Fruit fly (Drosophila melanogaster) whole organism, wandering third instar larva: ENCODE results near the gene CG13653.
A peak's percentile ranks its signal among the peaks of the same experiment; 100 is the strongest.

Experiments
- Abd-B ChIP-seq: fragments of >200 bp; optimal IDR thresholded peaks from 2 replicates; lab custom pipeline; 2017; ENCODE audit warnings: missing biosample characterization, missing genetic modification characterization
- CG32264 ChIP-seq: fragments of 200-800 bp; sonication (Bioruptor generic); optimal IDR thresholded peaks from 2 replicates; lab custom pipeline; 2016; ENCODE audit warnings: missing biosample characterization, missing genetic modification characterization
- CG9705 ChIP-seq: fragments of 200-800 bp; sonication (Bioruptor generic); optimal IDR thresholded peaks from 2 replicates; lab custom pipeline; 2018; ENCODE audit warnings: missing biosample characterization, mild to moderate bottlenecking, missing genetic modification characterization
- CrebA ChIP-seq: fragments of 200-800 bp; sonication (Bioruptor generic); optimal IDR thresholded peaks from 2 replicates; lab custom pipeline; 2016; ENCODE audit warnings: missing biosample characterization, mild to moderate bottlenecking, missing genetic modification characterization, borderline replicate concordance
- Dfd ChIP-seq: fragments of >200 bp; optimal IDR thresholded peaks from 2 replicates; lab custom pipeline; 2017; ENCODE audit warnings: missing biosample characterization, missing genetic modification characterization
- Dif ChIP-seq: fragments of 200-275, 200-300 bp; sonication (Bioruptor generic); optimal IDR thresholded peaks from 2 replicates; lab custom pipeline; 2018; ENCODE audit warnings: missing biosample characterization, missing genetic modification characterization; ENCODE audit not compliant: partially characterized antibody
- GATAd ChIP-seq: sonication (Bioruptor generic); optimal IDR thresholded peaks from 2 replicates; lab custom pipeline; 2016; ENCODE audit warnings: missing biosample characterization, missing genetic modification characterization
- HLH106 ChIP-seq: fragments of 200-800 bp; optimal IDR thresholded peaks from 3 replicates; lab custom pipeline; 2019; ENCODE audit warnings: missing biosample characterization, mild to moderate bottlenecking, missing genetic modification characterization, moderate library complexity
- Hnf4 ChIP-seq: fragments of 200-800 bp; sonication (Bioruptor generic); optimal IDR thresholded peaks from 2 replicates; lab custom pipeline; 2016; ENCODE audit warnings: missing biosample characterization, mild to moderate bottlenecking, missing genetic modification characterization
- Hr78 ChIP-seq: fragments of >200 bp; optimal IDR thresholded peaks from 2 replicates; lab custom pipeline; 2017; ENCODE audit warnings: missing biosample characterization, missing genetic modification characterization
- Hr83 ChIP-seq: fragments of 200-300 bp; sonication (Bioruptor generic); optimal IDR thresholded peaks from 2 replicates; lab custom pipeline; 2016; ENCODE audit warnings: missing biosample characterization, mild to moderate bottlenecking, missing genetic modification characterization, moderate library complexity; ENCODE audit not compliant: poor library complexity, severe bottlenecking
- Jra ChIP-seq: sonication (Bioruptor generic); optimal IDR thresholded peaks from 2 replicates; lab custom pipeline; 2016; ENCODE audit warnings: missing biosample characterization, missing genetic modification characterization
- Mio ChIP-seq: sonication (Bioruptor generic); optimal IDR thresholded peaks from 2 replicates; lab custom pipeline; 2016; ENCODE audit warnings: missing biosample characterization, missing genetic modification characterization
- Myc ChIP-seq: fragments of >200 bp; optimal IDR thresholded peaks from 2 replicates; lab custom pipeline; 2017
- N ChIP-seq: fragments of >200 bp; optimal IDR thresholded peaks from 2 replicates; lab custom pipeline; 2018; ENCODE audit warnings: missing biosample characterization, missing external identifiers, missing genetic modification characterization
- OdsH ChIP-seq: fragments of 200-800 bp; sonication (Bioruptor generic); optimal IDR thresholded peaks from 2 replicates; lab custom pipeline; 2016; ENCODE audit warnings: missing biosample characterization, mild to moderate bottlenecking, missing genetic modification characterization
- Rel ChIP-seq, 2 experiments: fragments of 200-800 bp; sonication (Bioruptor generic) in 1 of 2; optimal IDR thresholded peaks; 2 replicates in 1 of 2; 3 replicates in 1 of 2; lab custom pipeline; 2016 to 2019; ENCODE audit warnings: mild to moderate bottlenecking in 2 of 2, missing biosample characterization in 2 of 2, missing genetic modification characterization in 2 of 2, moderate library complexity in 1 of 2
- Sp1 ChIP-seq: fragments of 200-800 bp; sonication (Bioruptor generic); optimal IDR thresholded peaks from 3 replicates; lab custom pipeline; 2019; ENCODE audit warnings: missing biosample characterization, mild to moderate bottlenecking, missing genetic modification characterization, moderate library complexity
- Vsx2 ChIP-seq: fragments of 200-300, 225-300 bp; sonication (Bioruptor generic); optimal IDR thresholded peaks from 2 replicates; lab custom pipeline; 2018; ENCODE audit warnings: missing biosample characterization, missing genetic modification characterization; ENCODE audit not compliant: partially characterized antibody
- br ChIP-seq: fragments of 200-800 bp; sonication (Bioruptor generic); optimal IDR thresholded peaks from 2 replicates; lab custom pipeline; 2016; ENCODE audit warnings: missing biosample characterization, missing genetic modification characterization
- brk ChIP-seq: fragments of 200-800 bp; sonication (Bioruptor generic); optimal IDR thresholded peaks from 2 replicates; lab custom pipeline; 2016; ENCODE audit warnings: missing biosample characterization, mild to moderate bottlenecking, missing genetic modification characterization
- dl ChIP-seq, 2 experiments: fragments of 175-275, 200-275 bp in 1 of 2; fragments of 200-275 bp in 1 of 2; sonication (Bioruptor generic); optimal IDR thresholded peaks; lab custom pipeline; 2018; ENCODE audit warnings: mild to moderate bottlenecking in 2 of 2, missing biosample characterization in 2 of 2, missing genetic modification characterization in 2 of 2, moderate library complexity in 2 of 2; ENCODE audit not compliant: partially characterized antibody in 2 of 2, insufficient read depth in 1 of 2
- dmrt93B ChIP-seq: fragments of 200-800 bp; sonication (Bioruptor generic); optimal IDR thresholded peaks from 2 replicates; lab custom pipeline; 2018; ENCODE audit warnings: missing biosample characterization, mild to moderate bottlenecking, missing genetic modification characterization
- dsf ChIP-seq: sonication (Bioruptor generic); optimal IDR thresholded peaks from 2 replicates; lab custom pipeline; 2016; ENCODE audit warnings: missing biosample characterization, missing genetic modification characterization, borderline replicate concordance
- ey ChIP-seq: fragments of 200-800 bp; sonication (Bioruptor generic); optimal IDR thresholded peaks from 2 replicates; lab custom pipeline; 2016; ENCODE audit warnings: missing biosample characterization, missing genetic modification characterization
- foxo ChIP-seq, 2 experiments: fragments of 200-800 bp; sonication (Bioruptor generic); optimal IDR thresholded peaks; 2 replicates in 1 of 2; 3 replicates in 1 of 2; lab custom pipeline; 2016 to 2017; ENCODE audit warnings: missing biosample characterization in 2 of 2, missing genetic modification characterization in 2 of 2
- fru ChIP-seq: fragments of 200-800 bp; sonication (Bioruptor generic); optimal IDR thresholded peaks from 3 replicates; lab custom pipeline; 2016; ENCODE audit warnings: missing biosample characterization, mild to moderate bottlenecking, missing genetic modification characterization
- h ChIP-seq: fragments of 200-800 bp; sonication (Bioruptor generic); optimal IDR thresholded peaks from 3 replicates; lab custom pipeline; 2016; ENCODE audit warnings: missing biosample characterization, mild to moderate bottlenecking, missing genetic modification characterization
- jim ChIP-seq: fragments of 175-275, 200-325 bp; sonication (Bioruptor generic); optimal IDR thresholded peaks from 2 replicates; lab custom pipeline; 2016; ENCODE audit warnings: missing biosample characterization, mild to moderate bottlenecking, missing genetic modification characterization
- lola ChIP-seq: fragments of >200 bp; optimal IDR thresholded peaks from 2 replicates; lab custom pipeline; 2017; ENCODE audit warnings: missing biosample characterization, missing genetic modification characterization
- pan ChIP-seq: fragments of >200 bp; optimal IDR thresholded peaks from 2 replicates; lab custom pipeline; 2017
- psq ChIP-seq: fragments of 200-800 bp; sonication (Bioruptor generic); optimal IDR thresholded peaks from 3 replicates; lab custom pipeline; 2017; ENCODE audit warnings: missing biosample characterization, mild to moderate bottlenecking, missing genetic modification characterization, moderate library complexity
- rgr ChIP-seq: fragments of 200-800 bp; sonication (Bioruptor generic); optimal IDR thresholded peaks from 3 replicates; lab custom pipeline; 2016; ENCODE audit warnings: missing biosample characterization, mild to moderate bottlenecking, missing genetic modification characterization
- sage ChIP-seq: fragments of 200-800 bp; sonication (Bioruptor generic); optimal IDR thresholded peaks from 2 replicates; lab custom pipeline; 2016; ENCODE audit warnings: missing biosample characterization, mild to moderate bottlenecking, missing genetic modification characterization
- sv ChIP-seq: fragments of 200-800 bp; sonication (Bioruptor generic); optimal IDR thresholded peaks from 3 replicates; lab custom pipeline; 2016; ENCODE audit warnings: missing biosample characterization, missing genetic modification characterization
- tai ChIP-seq: sonication (Bioruptor generic); optimal IDR thresholded peaks from 2 replicates; lab custom pipeline; 2016; ENCODE audit warnings: missing biosample characterization, missing genetic modification characterization
- usp ChIP-seq: fragments of >200 bp; optimal IDR thresholded peaks from 2 replicates; lab custom pipeline; 2017; ENCODE audit warnings: missing biosample characterization, missing genetic modification characterization
- woc ChIP-seq: sonication (Bioruptor generic); optimal IDR thresholded peaks from 2 replicates; lab custom pipeline; 2016; ENCODE audit warnings: missing biosample characterization, mild to moderate bottlenecking, missing genetic modification characterization

CG13653 gene

DNA sequence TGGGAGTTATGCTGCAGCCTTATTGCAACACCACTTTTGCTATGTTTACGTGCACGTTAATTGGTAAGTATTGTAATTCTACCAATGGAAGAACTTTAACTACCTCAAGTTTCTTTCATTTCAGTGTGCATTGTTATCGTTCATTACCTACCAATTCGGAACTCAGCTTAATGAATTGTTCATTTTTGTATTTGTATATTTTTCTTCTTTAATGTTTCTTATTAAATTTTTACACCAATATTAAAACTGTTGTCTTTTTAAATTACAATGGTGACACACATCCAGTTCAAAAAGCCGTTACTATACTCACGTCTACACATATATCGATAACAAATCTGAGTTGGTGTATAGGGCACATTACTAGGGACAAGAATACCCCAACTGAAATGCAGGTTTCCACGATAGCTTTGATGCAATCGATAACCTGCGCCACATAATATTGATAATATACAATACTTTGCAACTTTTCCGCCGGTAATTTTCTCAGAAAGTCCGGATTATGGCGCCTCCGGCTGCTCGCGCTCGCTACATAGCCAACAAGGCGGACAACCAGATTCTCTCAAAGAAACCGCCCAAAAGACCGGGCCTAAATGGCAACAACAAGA, 26.0 kb downstream of the CG13653 start, which contains the start of gene Alg9:
TSS of gene Alg9 (plus strand) at position 387 of the 605 bp plus-strand sequence.
- TF ChIP-seq Hr78 (peak; percentile 47), Hr83 (GFP tag; lab: Kevin White, UChicago) (peak; percentile 71), N (GFP tag; lab: Kevin White, UChicago) (peak; percentile 92), fru (no peak), Sp1 (GFP tag; lab: Kevin White, UChicago) (no peak)

DNA sequence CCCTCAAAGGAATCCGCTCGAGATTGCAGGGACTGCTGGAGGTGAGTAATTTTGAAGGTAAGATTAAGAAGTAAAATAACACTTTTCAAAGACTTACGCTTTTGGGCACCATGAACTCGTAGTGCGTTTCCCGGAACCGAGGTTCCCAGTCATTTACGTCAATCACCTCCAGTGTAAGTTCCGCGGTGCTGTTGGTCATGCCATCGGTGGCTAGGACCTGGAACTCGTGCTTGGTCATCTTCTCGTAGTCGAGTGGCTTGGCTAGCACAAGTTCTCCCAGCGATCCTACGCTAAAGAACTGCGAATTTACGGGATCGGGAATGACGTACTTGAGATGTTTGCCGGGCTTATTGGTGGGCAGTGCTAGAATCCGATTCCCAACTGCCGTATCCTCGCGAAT, 30.2 kb downstream of the CG13653 start:
- TF ChIP-seq CG9705 (GFP tag; lab: Kevin White, UChicago), result no peak
- TF ChIP-seq sage (GFP tag; lab: Kevin White, UChicago), result no peak
- no peak for TF ChIP-seq sv
- no peak for TF ChIP-seq N (GFP tag; lab: Kevin White, UChicago)
- no peak for TF ChIP-seq Sp1 (GFP tag; lab: Kevin White, UChicago)
- no peak for TF ChIP-seq dsf (GFP tag; lab: Kevin White, UChicago)
- TF ChIP-seq usp (GFP tag; lab: Kevin White, UChicago), result no peak
- no peak for TF ChIP-seq Mio (GFP tag; lab: Kevin White, UChicago)
- TF ChIP-seq Dfd (GFP tag; lab: Kevin White, UChicago), result no peak

DNA sequence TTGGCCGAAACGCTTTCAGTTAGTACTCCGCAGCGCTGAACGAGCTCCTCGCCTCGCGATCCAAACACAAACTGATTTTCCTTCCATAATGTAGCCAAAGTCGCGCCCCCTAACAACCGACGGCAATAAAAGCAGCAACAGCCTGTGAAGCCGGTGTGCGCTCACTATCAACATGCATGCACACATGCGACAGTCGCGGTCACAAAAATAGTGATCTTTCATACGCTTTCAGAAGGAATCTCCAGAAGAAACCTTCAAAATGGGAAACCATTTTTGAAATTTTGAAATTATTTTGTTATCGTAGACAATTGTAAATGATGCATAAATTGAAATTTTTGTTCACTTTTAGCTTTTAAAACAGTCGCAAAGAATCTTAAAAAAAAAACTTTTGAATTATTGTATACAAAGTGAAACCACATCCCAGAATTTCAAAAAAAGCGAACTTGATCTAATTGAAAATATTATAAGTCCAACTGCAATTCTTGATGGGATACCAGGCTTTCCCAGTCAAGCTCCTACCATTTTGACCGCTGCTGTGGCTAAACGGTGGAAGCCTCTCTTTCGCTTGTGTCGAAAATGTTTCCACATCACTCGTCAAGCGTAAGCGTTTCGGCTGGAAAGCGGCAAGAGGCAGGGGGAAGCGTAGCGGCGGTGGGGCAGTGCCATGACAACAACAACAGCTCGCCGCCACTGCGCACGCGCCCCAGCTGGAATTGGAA, 37.1 kb downstream of the CG13653 start, which contains the start of gene Cad96Cb:
TSS of gene Cad96Cb (minus strand) at position 51 of the 719 bp plus-strand sequence.
- TF ChIP-seq GATAd (GFP tag; lab: Kevin White, UChicago) (peak; percentile 13), OdsH (peak; percentile 86), rgr (GFP tag; lab: Kevin White, UChicago) (peak; percentile 84), foxo (GFP tag; optimal IDR thresholded peaks at IDR 0.05; lab: Kevin White, UChicago) (peak in 1 of 2 experiments; percentile 89), Abd-B (GFP tag; lab: Kevin White, UChicago) (no peak), fru (peak; percentile 90), Hr83 (GFP tag; lab: Kevin White, UChicago) (peak; percentile 9), CG9705 (GFP tag; lab: Kevin White, UChicago) (peak; percentile 70), br (GFP tag; lab: Kevin White, UChicago) (peak; percentile 86), Sp1 (GFP tag; lab: Kevin White, UChicago) (peak; percentile 91), dsf (GFP tag; lab: Kevin White, UChicago) (peak; percentile 14), Jra (GFP tag; lab: Kevin White, UChicago) (peak; percentile 66), tai (GFP tag; lab: Kevin White, UChicago) (no peak), Rel (GFP tag; optimal IDR thresholded peaks at IDR 0.05; lab: Kevin White, UChicago) (peak; percentile 31), Rel (tag; optimal IDR thresholded peaks at IDR 0.05; lab: Kevin White, UChicago) (peak; percentile 6), Hnf4 (GFP tag; lab: Kevin White, UChicago) (peak; percentile 53), Dfd (GFP tag; lab: Kevin White, UChicago) (no peak), Mio (GFP tag; lab: Kevin White, UChicago) (no peak), CG32264 (GFP tag; lab: Kevin White, UChicago) (peak; percentile 63), psq (peak; percentile 84), dl (GFP tag; optimal IDR thresholded peaks at IDR 0.05; lab: Kevin White, UChicago; ENCODE audit: insufficient read depth in 1 of 2, partially characterized antibody in 2 of 2) (peak in 1 of 2 experiments; percentile 15), dmrt93B (peak; percentile 87), lola (GFP tag; lab: Kevin White, UChicago) (no peak), Hr78 (no peak), pan (lab: Kevin White, UChicago) (no peak), jim (GFP tag; lab: Kevin White, UChicago) (no peak), sv (peak; percentile 73), HLH106 (tag; lab: Kevin White, UChicago) (peak; percentile 86), Myc (lab: Kevin White, UChicago) (no peak), CrebA (no peak), sage (GFP tag; lab: Kevin White, UChicago) (peak; percentile 47), N (GFP tag; lab: Kevin White, UChicago) (no peak), usp (GFP tag; lab: Kevin White, UChicago) (no peak), h (GFP tag; lab: Kevin White, UChicago) (peak; percentile 88), woc (GFP tag; lab: Kevin White, UChicago) (peak; percentile 93), Dif (GFP tag; lab: Kevin White, UChicago) (no peak), ey (GFP tag; lab: Kevin White, UChicago) (peak; percentile 86), brk (GFP tag; lab: Kevin White, UChicago) (no peak), Vsx2 (GFP tag; lab: Kevin White, UChicago) (no peak)
- TF ChIP-seq, all 38 proteins: peak for 23
